Worm (Caenorhabditis elegans) whole organism, L2 larva: ENCODE measurements around the gene neg-1.

Source experiments
- C34F6.9 ChIP-seq: fragments of 150-350 bp; optimal IDR thresholded peaks from 2 replicates; lab custom pipeline; 2014; ENCODE audit warnings: missing biosample characterization, missing genetic modification characterization
- F13H6.1 ChIP-seq: sonication (generic microtip); optimal IDR thresholded peaks from 2 replicates; lab custom pipeline; 2016; ENCODE audit warnings: missing genetic modification characterization, missing compliant biosample characterization
- R02D3.7 ChIP-seq: fragments of 150-350 bp; optimal IDR thresholded peaks from 2 replicates; lab custom pipeline; 2014; ENCODE audit warnings: missing biosample characterization, missing genetic modification characterization
- Y55F3AM.14 ChIP-seq: fragments of 200-800 bp; sonication (Bioruptor generic); optimal IDR thresholded peaks from 2 replicates; lab custom pipeline; 2018; ENCODE audit warnings: mild to moderate bottlenecking, missing genetic modification characterization, missing compliant biosample characterization
- ZK546.5 ChIP-seq: sonication (generic microtip); optimal IDR thresholded peaks from 2 replicates; lab custom pipeline; 2017; ENCODE audit warnings: missing biosample characterization, missing genetic modification characterization
- aly-2 ChIP-seq: fragments of 150-350 bp; optimal IDR thresholded peaks from 2 replicates; lab custom pipeline; 2014; ENCODE audit warnings: missing biosample characterization, missing genetic modification characterization
- ama-1 ChIP-seq: fragments of 150-350 bp; optimal IDR thresholded peaks from 2 replicates; lab custom pipeline; 2018; ENCODE audit warnings: inconsistent platforms
- ceh-16 ChIP-seq: fragments of 150-350 bp; optimal IDR thresholded peaks from 2 replicates; lab custom pipeline; 2014; ENCODE audit warnings: missing biosample characterization, missing genetic modification characterization
- ceh-82 ChIP-seq: fragments of 150-350 bp; optimal IDR thresholded peaks from 2 replicates; lab custom pipeline; 2014; ENCODE audit warnings: missing biosample characterization, missing genetic modification characterization
- crh-2 ChIP-seq: sonication (generic microtip); optimal IDR thresholded peaks from 2 replicates; lab custom pipeline; 2017; ENCODE audit warnings: missing biosample characterization, missing genetic modification characterization
- dmd-4 ChIP-seq: sonication (generic microtip); optimal IDR thresholded peaks from 2 replicates; lab custom pipeline; 2017; ENCODE audit warnings: missing biosample characterization, missing genetic modification characterization
- egl-27 ChIP-seq: sonication (generic microtip); optimal IDR thresholded peaks from 3 replicates; lab custom pipeline; 2017; ENCODE audit warnings: missing biosample characterization, missing genetic modification reagents, missing genetic modification characterization
- elt-1 ChIP-seq: fragments of 150-350 bp; optimal IDR thresholded peaks from 2 replicates; lab custom pipeline; 2014; ENCODE audit warnings: missing biosample characterization, missing genetic modification characterization
- elt-3 ChIP-seq: sonication (generic microtip); optimal IDR thresholded peaks from 2 replicates; lab custom pipeline; 2017; ENCODE audit warnings: missing biosample characterization, missing genetic modification characterization
- fos-1 ChIP-seq: fragments of 150-350 bp; optimal IDR thresholded peaks from 2 replicates; lab custom pipeline; 2014; ENCODE audit warnings: missing biosample characterization, missing genetic modification characterization
- gmeb-1 ChIP-seq: fragments of 150-350 bp; optimal IDR thresholded peaks from 2 replicates; lab custom pipeline; 2014; ENCODE audit warnings: missing biosample characterization, missing genetic modification characterization
- lin-11 ChIP-seq: fragments of 150-350 bp; sonication (generic microtip); optimal IDR thresholded peaks from 2 replicates; lab custom pipeline; 2014; ENCODE audit warnings: missing biosample characterization, missing genetic modification characterization, inconsistent platforms, mixed read lengths
- lin-13 ChIP-seq: fragments of 150-350 bp; optimal IDR thresholded peaks from 2 replicates; lab custom pipeline; 2014; ENCODE audit warnings: missing biosample characterization, missing genetic modification reagents, missing genetic modification characterization
- lin-39 ChIP-seq: fragments of 150-350 bp; optimal IDR thresholded peaks from 2 replicates; lab custom pipeline; 2014; ENCODE audit warnings: missing biosample characterization, missing genetic modification reagents, missing genetic modification characterization
- lsy-2 ChIP-seq, 2 experiments: fragments of 150-350 bp in 1 of 2; sonication (generic microtip) in 1 of 2; optimal IDR thresholded peaks; 2 replicates each; lab custom pipeline; 2014 to 2017; ENCODE audit warnings: missing biosample characterization in 2 of 2, missing genetic modification characterization in 2 of 2
- mab-5 ChIP-seq: fragments of 150-350 bp; optimal IDR thresholded peaks from 2 replicates; lab custom pipeline; 2014; ENCODE audit warnings: missing biosample characterization, missing genetic modification characterization
- mdl-1 ChIP-seq, 2 experiments: fragments of 150-350 bp in 1 of 2; sonication (generic microtip) in 1 of 2; optimal IDR thresholded peaks; 2 replicates each; lab custom pipeline; 2017; ENCODE audit warnings: missing biosample characterization in 2 of 2, missing genetic modification characterization in 2 of 2
- nhr-23 ChIP-seq: fragments of 150-350 bp; optimal IDR thresholded peaks from 2 replicates; lab custom pipeline; 2014; ENCODE audit warnings: missing biosample characterization, missing genetic modification reagents, missing genetic modification characterization
- nhr-237 ChIP-seq: fragments of 150-350 bp; optimal IDR thresholded peaks from 2 replicates; lab custom pipeline; 2014; ENCODE audit warnings: missing biosample characterization, missing genetic modification characterization
- nhr-6 ChIP-seq: fragments of 150-350 bp; optimal IDR thresholded peaks from 2 replicates; lab custom pipeline; 2014; ENCODE audit warnings: missing biosample characterization, missing genetic modification characterization
- nhr-77 ChIP-seq: fragments of 150-350 bp; optimal IDR thresholded peaks from 2 replicates; lab custom pipeline; 2014; ENCODE audit warnings: missing biosample characterization, missing genetic modification characterization
- peb-1 ChIP-seq: fragments of 150-350 bp; optimal IDR thresholded peaks from 2 replicates; lab custom pipeline; 2014; ENCODE audit warnings: missing biosample characterization, missing genetic modification characterization
- sem-4 ChIP-seq: fragments of 150-350 bp; optimal IDR thresholded peaks from 2 replicates; lab custom pipeline; 2014; ENCODE audit warnings: missing biosample characterization, missing genetic modification reagents, missing genetic modification characterization
- skn-1 ChIP-seq: sonication (generic microtip); optimal IDR thresholded peaks from 2 replicates; lab custom pipeline; 2017; ENCODE audit warnings: missing biosample characterization, missing genetic modification characterization
- sma-3 ChIP-seq: sonication (generic microtip); optimal IDR thresholded peaks from 2 replicates; lab custom pipeline; 2016; ENCODE audit warnings: missing genetic modification reagents, missing genetic modification characterization, missing compliant biosample characterization
- snpc-4 ChIP-seq: fragments of 150-350 bp; optimal IDR thresholded peaks from 2 replicates; lab custom pipeline; 2014; ENCODE audit warnings: missing biosample characterization, missing genetic modification characterization
- zag-1 ChIP-seq: fragments of 150-350 bp; optimal IDR thresholded peaks from 2 replicates; lab custom pipeline; 2014; ENCODE audit warnings: missing biosample characterization, missing genetic modification characterization
- ztf-1 ChIP-seq: fragments of 200-800 bp; sonication (Bioruptor generic); conservative IDR thresholded peaks from 2 replicates; pipeline ENCODE4 v1.3.6; 2022; ENCODE audit warnings: missing genetic modification characterization, missing compliant biosample characterization
- ztf-11 ChIP-seq: sonication (generic microtip); optimal IDR thresholded peaks from 2 replicates; lab custom pipeline; 2017; ENCODE audit warnings: missing biosample characterization, missing genetic modification characterization
- ztf-4 ChIP-seq: fragments of 150-350 bp; optimal IDR thresholded peaks from 2 replicates; lab custom pipeline; 2014; ENCODE audit warnings: missing biosample characterization, missing genetic modification characterization

The neg-1 gene

ce11 chrV:4387402-4387801 lies 12.7 kb upstream of the neg-1 start, which contains the start of gene F13A2.9:
Gene F13A2.9 (minus strand): TSS chrV:4387502.
- TF ChIP-seq Y55F3AM.14 = no peak
- no peak for TF ChIP-seq sma-3 (GFP tag; lab: Kevin White, UChicago)
- TF ChIP-seq dmd-4 (tag; lab: Kevin White, UChicago) = no peak
- TF ChIP-seq ztf-11 = no peak
- TF ChIP-seq zag-1 (tag; lab: Kevin White, UChicago) = no peak
- TF ChIP-seq lsy-2 (tag; optimal IDR thresholded peaks at IDR 0.05; lab: Kevin White, UChicago) = no peak
- TF ChIP-seq nhr-77 (tag; lab: Kevin White, UChicago) = no peak
- no peak for TF ChIP-seq gmeb-1 (tag; lab: Kevin White, UChicago)
- no peak for TF ChIP-seq ceh-16 (tag; lab: Kevin White, UChicago)
- TF ChIP-seq skn-1 (tag; lab: Kevin White, UChicago) = no peak
- no peak for TF ChIP-seq F13H6.1 (tag; lab: Kevin White, UChicago)
- TF ChIP-seq fos-1 (tag; lab: Kevin White, UChicago) = no peak
- no peak for TF ChIP-seq mdl-1 (tag; optimal IDR thresholded peaks at IDR 0.05; lab: Kevin White, UChicago)
- TF ChIP-seq lin-11 (tag; lab: Kevin White, UChicago) = no peak
- no peak for TF ChIP-seq ceh-82 (tag; lab: Kevin White, UChicago)
- no peak for TF ChIP-seq nhr-237 (tag; lab: Kevin White, UChicago)
- TF ChIP-seq peb-1 (tag; lab: Kevin White, UChicago) = no peak
- TF ChIP-seq elt-1 (tag; lab: Kevin White, UChicago) = no peak

ce11 chrV:4386173-4386572 lies 11.5 kb upstream of the neg-1 start, which contains the start of gene F13A2.10:
Gene F13A2.10 (minus strand): TSS chrV:4386273.
- TF ChIP-seq lsy-2 (tag; optimal IDR thresholded peaks at IDR 0.05; lab: Kevin White, UChicago) = no peak
- no peak for TF ChIP-seq nhr-237 (tag; lab: Kevin White, UChicago)
- no peak for TF ChIP-seq lin-11 (tag; lab: Kevin White, UChicago)
- no peak for TF ChIP-seq nhr-23 (tag; lab: Kevin White, UChicago)
- no peak for TF ChIP-seq lin-39 (tag; lab: Kevin White, UChicago)
- TF ChIP-seq ztf-1 = no peak
- no peak for TF ChIP-seq crh-2
- no peak for TF ChIP-seq sma-3 (GFP tag; lab: Kevin White, UChicago)
- no peak for TF ChIP-seq ceh-16 (tag; lab: Kevin White, UChicago)
- no peak for TF ChIP-seq egl-27 (tag; lab: Kevin White, UChicago)
- no peak for TF ChIP-seq R02D3.7 (tag; lab: Kevin White, UChicago)

- TF ChIP-seq ztf-4 = no peak
- TF ChIP-seq Y55F3AM.14 = no peak
- TF ChIP-seq elt-1 (tag; lab: Kevin White, UChicago) = no peak
- no peak for TF ChIP-seq lsy-2 (tag; optimal IDR thresholded peaks at IDR 0.05; lab: Kevin White, UChicago)
- no peak for TF ChIP-seq lin-13 (GFP tag; lab: Kevin White, UChicago)
- no peak for TF ChIP-seq ceh-16 (tag; lab: Kevin White, UChicago)
- TF ChIP-seq crh-2 = no peak
- no peak for TF ChIP-seq ZK546.5 (tag; lab: Kevin White, UChicago)
- TF ChIP-seq sem-4 (tag; lab: Kevin White, UChicago) = no peak
- TF ChIP-seq peb-1 (tag; lab: Kevin White, UChicago) = no peak
- no peak for TF ChIP-seq elt-3 (tag; lab: Kevin White, UChicago)
- TF ChIP-seq fos-1 (tag; lab: Kevin White, UChicago) = no peak
- TF ChIP-seq R02D3.7 (tag; lab: Kevin White, UChicago) = no peak
- TF ChIP-seq ztf-11 = no peak
- no peak for TF ChIP-seq F13H6.1 (tag; lab: Kevin White, UChicago)
These were observed 9.8 kb upstream of the neg-1 start, which contains the start of gene F13A2.2 for ce11 chrV:4384482-4384881. Gene F13A2.2 (minus strand): TSS chrV:4384582.

DNA sequence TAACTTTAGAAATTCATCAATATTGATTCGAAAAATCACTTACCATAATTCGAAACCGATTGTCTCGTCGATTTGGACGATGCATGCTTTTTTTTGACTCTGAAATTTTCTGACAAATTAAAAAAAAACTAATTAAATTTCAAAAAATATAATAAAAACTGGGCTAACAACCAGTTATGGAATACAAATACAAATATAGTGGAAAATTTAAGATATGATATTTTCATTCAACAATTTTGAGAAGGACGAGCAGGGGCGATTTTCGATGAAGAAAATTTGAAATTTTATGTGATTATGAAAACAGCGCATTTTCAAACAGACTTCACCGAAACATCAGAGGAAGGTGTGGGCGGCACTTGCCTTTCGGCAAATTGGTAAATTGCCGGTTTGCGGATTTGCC lies 7.6 kb upstream of the neg-1 start, which contains the start of gene F13A2.1:
Gene F13A2.1, minus strand, starts transcription at position 101 of the 400 bp plus-strand sequence.
- no peak for TF ChIP-seq aly-2 (tag; lab: Kevin White, UChicago)
- no peak for TF ChIP-seq mab-5 (tag; lab: Kevin White, UChicago)
- TF ChIP-seq egl-27 (tag; lab: Kevin White, UChicago) = no peak
- no peak for TF ChIP-seq nhr-6 (tag; lab: Kevin White, UChicago)
- no peak for TF ChIP-seq ama-1 (lab: Kevin White, UChicago)
- no peak for TF ChIP-seq lin-39 (tag; lab: Kevin White, UChicago)
- no peak for TF ChIP-seq C34F6.9
- TF ChIP-seq, all 48 proteins: peak for 0

ce11 chrV:4377622-4378021 lies 2.9 kb upstream of the neg-1 start, which contains the start of gene F32D1.8:
Gene F32D1.8 (minus strand): TSS chrV:4377722.
- TF ChIP-seq lin-39 (tag; lab: Kevin White, UChicago) = no peak
- TF ChIP-seq snpc-4 = no peak
- TF ChIP-seq sma-3 (GFP tag; lab: Kevin White, UChicago) = no peak
- TF ChIP-seq, all 48 proteins: peak for 0
